Fruit fly (Drosophila melanogaster): Measurements from ENCODE around the gene CG11970.

DNA sequence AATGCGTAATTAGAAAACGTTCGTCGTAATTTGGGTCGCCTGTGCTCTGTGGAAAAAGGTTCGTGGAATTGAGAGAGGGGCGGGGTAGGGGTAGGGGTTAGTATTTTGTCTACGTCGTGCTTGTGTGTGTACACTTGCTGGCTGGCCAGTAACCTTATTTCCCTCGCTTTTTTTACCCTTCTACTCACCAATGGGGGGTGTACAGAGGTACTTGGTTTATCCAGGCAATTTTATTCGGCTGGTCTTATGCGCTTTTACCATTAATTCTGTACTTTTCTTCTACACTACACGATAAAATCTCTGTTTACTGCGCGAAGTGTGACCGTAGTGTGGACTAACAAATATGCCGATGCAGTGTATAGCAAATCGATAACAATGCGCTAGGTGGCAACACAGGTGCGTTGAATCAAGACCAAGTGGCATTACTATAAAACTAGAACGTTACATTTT, 35.2 kb downstream of the CG11970 start, which contains the start of gene tgo:
- TF ChIP-seq psq (optimal IDR thresholded peaks at IDR 0.05) = no peak
- no peak for TF ChIP-seq EcR (GFP tag; optimal IDR thresholded peaks at IDR 0.05)
- TF ChIP-seq CG8478 (optimal IDR thresholded peaks at IDR 0.05) = no peak
- TF ChIP-seq usp (GFP tag; optimal IDR thresholded peaks at IDR 0.05) = no peak

All from whole organism.